Worm (Caenorhabditis elegans) whole organism, L2 larva: ENCODE data around the gene hpo-28.

ENCODE experiments used
- R02D3.7 ChIP-seq: fragments of 150-350 bp; optimal IDR thresholded peaks from 2 replicates; lab custom pipeline; 2014; ENCODE audit warnings: missing biosample characterization, missing genetic modification characterization
- ceh-82 ChIP-seq: fragments of 150-350 bp; optimal IDR thresholded peaks from 2 replicates; lab custom pipeline; 2014; ENCODE audit warnings: missing biosample characterization, missing genetic modification characterization
- gmeb-1 ChIP-seq: fragments of 150-350 bp; optimal IDR thresholded peaks from 2 replicates; lab custom pipeline; 2014; ENCODE audit warnings: missing biosample characterization, missing genetic modification characterization
- nhr-77 ChIP-seq: fragments of 150-350 bp; optimal IDR thresholded peaks from 2 replicates; lab custom pipeline; 2014; ENCODE audit warnings: missing biosample characterization, missing genetic modification characterization
- sma-9 ChIP-seq, 2 experiments: fragments of 150-350 bp in 1 of 2; sonication (generic microtip) in 1 of 2; optimal IDR thresholded peaks; 2 replicates each; lab custom pipeline; 2014 to 2016; ENCODE audit warnings: missing genetic modification characterization in 2 of 2, mild to moderate bottlenecking in 1 of 2, missing biosample characterization in 1 of 2, missing compliant biosample characterization in 1 of 2, missing genetic modification reagents in 1 of 2, moderate library complexity in 1 of 2
- snpc-4 ChIP-seq: fragments of 150-350 bp; optimal IDR thresholded peaks from 2 replicates; lab custom pipeline; 2014; ENCODE audit warnings: missing biosample characterization, missing genetic modification characterization

ce11 chrIII:5688246-5688645 is 20.9 kb downstream of the hpo-28 start:
- TF ChIP-seq gmeb-1 = no peak
- no peak for TF ChIP-seq nhr-77
- TF ChIP-seq ceh-82 (tag; lab: Kevin White, UChicago) = no peak
- peak; percentile 63 for TF ChIP-seq sma-9 (GFP tag; optimal IDR thresholded peaks at IDR 0.05; lab: Kevin White, UChicago)
- TF ChIP-seq sma-9 (tag; optimal IDR thresholded peaks at IDR 0.05; lab: Kevin White, UChicago) = no peak
- no peak for TF ChIP-seq R02D3.7 (tag; lab: Kevin White, UChicago)
- TF ChIP-seq snpc-4 = peak; percentile 22
